Worm (Caenorhabditis elegans) whole organism, mixed stage, embryonic: ENCODE results near the gene irld-6.

Source experiments
- M03D4.4 ChIP-seq: sonication (generic microtip); optimal IDR thresholded peaks from 2 replicates; lab custom pipeline; 2017; ENCODE audit warnings: mild to moderate bottlenecking, missing genetic modification characterization, missing compliant biosample characterization
- bed-3 ChIP-seq: fragments of 200-800 bp; sonication (Bioruptor generic); optimal IDR thresholded peaks from 3 replicates; lab custom pipeline; 2018; ENCODE audit warnings: mild to moderate bottlenecking, missing genetic modification characterization, moderate library complexity, missing compliant biosample characterization
- blmp-1 ChIP-seq: fragments of 150-350 bp; optimal IDR thresholded peaks from 2 replicates; lab custom pipeline; 2014; ENCODE audit warnings: missing biosample characterization, missing genetic modification characterization
- ceh-39 ChIP-seq: fragments of 150-350 bp; optimal IDR thresholded peaks from 2 replicates; lab custom pipeline; 2014; ENCODE audit warnings: missing biosample characterization, missing genetic modification characterization
- ceh-43 ChIP-seq: fragments of 200-800 bp; sonication (Bioruptor generic); optimal IDR thresholded peaks from 2 replicates; lab custom pipeline; 2018; ENCODE audit warnings: mild to moderate bottlenecking, missing genetic modification characterization, moderate library complexity, missing compliant biosample characterization
- ces-1 ChIP-seq: fragments of 150-350 bp; optimal IDR thresholded peaks from 2 replicates; lab custom pipeline; 2014; ENCODE audit warnings: missing biosample characterization, missing genetic modification reagents, missing genetic modification characterization
- cnd-1 ChIP-seq: fragments of 200-800 bp; sonication (Bioruptor generic); optimal IDR thresholded peaks from 2 replicates; lab custom pipeline; 2018; ENCODE audit warnings: mild to moderate bottlenecking, missing genetic modification characterization, missing compliant biosample characterization
- drap-1 ChIP-seq: fragments of 200-800 bp; sonication (Bioruptor generic); optimal IDR thresholded peaks from 3 replicates; lab custom pipeline; 2018; ENCODE audit warnings: mild to moderate bottlenecking, missing genetic modification characterization, missing compliant biosample characterization
- elt-1 ChIP-seq: sonication (generic microtip); optimal IDR thresholded peaks from 2 replicates; lab custom pipeline; 2017; ENCODE audit warnings: missing genetic modification characterization, mild to moderate bottlenecking, missing compliant biosample characterization, antibody characterized with exemption, moderate library complexity, borderline replicate concordance; ENCODE audit not compliant: insufficient read depth
- elt-3 ChIP-seq: fragments of 150-350 bp; optimal IDR thresholded peaks from 2 replicates; lab custom pipeline; 2014; ENCODE audit warnings: missing biosample characterization, missing genetic modification characterization
- flh-1 ChIP-seq: fragments of 200-800 bp; sonication (Bioruptor generic); optimal IDR thresholded peaks from 2 replicates; lab custom pipeline; 2018; ENCODE audit warnings: mild to moderate bottlenecking, missing genetic modification characterization, moderate library complexity, missing compliant biosample characterization
- ham-2 ChIP-seq: fragments of 200-800 bp; sonication (Bioruptor generic); optimal IDR thresholded peaks from 2 replicates; lab custom pipeline; 2018; ENCODE audit warnings: mild to moderate bottlenecking, missing genetic modification characterization, missing compliant biosample characterization
- hlh-1 ChIP-seq: fragments of 150-350 bp; optimal IDR thresholded peaks from 2 replicates; lab custom pipeline; 2014; ENCODE audit warnings: missing biosample characterization, missing genetic modification reagents, missing genetic modification characterization
- lin-13 ChIP-seq: fragments of 150-350 bp; optimal IDR thresholded peaks from 2 replicates; lab custom pipeline; 2014; ENCODE audit warnings: missing biosample characterization, missing genetic modification characterization
- lin-32 ChIP-seq: fragments of 200-800 bp; sonication (Bioruptor generic); optimal IDR thresholded peaks from 2 replicates; lab custom pipeline; 2018; ENCODE audit warnings: mild to moderate bottlenecking, missing genetic modification characterization, missing compliant biosample characterization
- mab-5 ChIP-seq: fragments of 150-350 bp; optimal IDR thresholded peaks from 2 replicates; lab custom pipeline; 2014; ENCODE audit warnings: missing biosample characterization, missing genetic modification characterization
- mep-1 ChIP-seq: fragments of 150-350 bp; optimal IDR thresholded peaks from 2 replicates; lab custom pipeline; 2017; ENCODE audit warnings: missing biosample characterization, missing genetic modification reagents, missing genetic modification characterization, inconsistent platforms
- mls-2 ChIP-seq: sonication (generic microtip); optimal IDR thresholded peaks from 2 replicates; lab custom pipeline; 2016; ENCODE audit warnings: mild to moderate bottlenecking, missing genetic modification characterization, moderate library complexity, missing compliant biosample characterization
- nhr-2 ChIP-seq: fragments of 150-350 bp; optimal IDR thresholded peaks from 2 replicates; lab custom pipeline; 2014; ENCODE audit warnings: missing biosample characterization, missing genetic modification characterization
- nhr-237 ChIP-seq: fragments of 150-350 bp; optimal IDR thresholded peaks from 2 replicates; lab custom pipeline; 2014; ENCODE audit warnings: missing biosample characterization, missing genetic modification characterization
- nhr-28 ChIP-seq: fragments of 150-350 bp; optimal IDR thresholded peaks from 2 replicates; lab custom pipeline; 2014; ENCODE audit warnings: missing biosample characterization, missing genetic modification characterization
- nhr-76 ChIP-seq: sonication (generic microtip); optimal IDR thresholded peaks from 2 replicates; lab custom pipeline; 2017; ENCODE audit warnings: missing biosample characterization, missing genetic modification characterization
- pha-4 ChIP-seq: fragments of 150-350 bp; optimal IDR thresholded peaks from 2 replicates; lab custom pipeline; 2018; ENCODE audit warnings: missing biosample characterization, missing genetic modification reagents, missing genetic modification characterization
- sem-2 ChIP-seq: fragments of 200-800 bp; sonication (Bioruptor generic); optimal IDR thresholded peaks from 2 replicates; lab custom pipeline; 2018; ENCODE audit warnings: mild to moderate bottlenecking, missing genetic modification characterization, missing compliant biosample characterization
- snpc-4 ChIP-seq: fragments of 150-350 bp; optimal IDR thresholded peaks from 2 replicates; lab custom pipeline; 2014; ENCODE audit warnings: missing biosample characterization, missing genetic modification characterization
- sptf-1 ChIP-seq: sonication (generic microtip); optimal IDR thresholded peaks from 2 replicates; lab custom pipeline; 2017; ENCODE audit warnings: mild to moderate bottlenecking, missing genetic modification characterization, moderate library complexity, missing compliant biosample characterization
- tbx-8 ChIP-seq: fragments of 200-800 bp; sonication (Bioruptor generic); optimal IDR thresholded peaks from 2 replicates; lab custom pipeline; 2018; ENCODE audit warnings: mild to moderate bottlenecking, missing genetic modification characterization, moderate library complexity, missing compliant biosample characterization
- unc-120 ChIP-seq: sonication (generic microtip); optimal IDR thresholded peaks from 2 replicates; lab custom pipeline; 2017; ENCODE audit warnings: missing genetic modification characterization, missing compliant biosample characterization; ENCODE audit not compliant: poor library complexity, severe bottlenecking
- unc-39 ChIP-seq: fragments of 150-350 bp; optimal IDR thresholded peaks from 2 replicates; lab custom pipeline; 2014; ENCODE audit warnings: missing biosample characterization, missing genetic modification characterization
- unc-62 ChIP-seq: fragments of 150-350 bp; optimal IDR thresholded peaks from 2 replicates; lab custom pipeline; 2014; ENCODE audit warnings: missing biosample characterization, missing genetic modification reagents, missing genetic modification characterization
- zip-8 ChIP-seq: fragments of 150-350 bp; optimal IDR thresholded peaks from 2 replicates; lab custom pipeline; 2014; ENCODE audit warnings: missing biosample characterization, missing genetic modification characterization
- ztf-11 ChIP-seq: fragments of 150-350 bp; optimal IDR thresholded peaks from 2 replicates; lab custom pipeline; 2014; ENCODE audit warnings: missing biosample characterization, missing genetic modification characterization

Gene irld-6

DNA sequence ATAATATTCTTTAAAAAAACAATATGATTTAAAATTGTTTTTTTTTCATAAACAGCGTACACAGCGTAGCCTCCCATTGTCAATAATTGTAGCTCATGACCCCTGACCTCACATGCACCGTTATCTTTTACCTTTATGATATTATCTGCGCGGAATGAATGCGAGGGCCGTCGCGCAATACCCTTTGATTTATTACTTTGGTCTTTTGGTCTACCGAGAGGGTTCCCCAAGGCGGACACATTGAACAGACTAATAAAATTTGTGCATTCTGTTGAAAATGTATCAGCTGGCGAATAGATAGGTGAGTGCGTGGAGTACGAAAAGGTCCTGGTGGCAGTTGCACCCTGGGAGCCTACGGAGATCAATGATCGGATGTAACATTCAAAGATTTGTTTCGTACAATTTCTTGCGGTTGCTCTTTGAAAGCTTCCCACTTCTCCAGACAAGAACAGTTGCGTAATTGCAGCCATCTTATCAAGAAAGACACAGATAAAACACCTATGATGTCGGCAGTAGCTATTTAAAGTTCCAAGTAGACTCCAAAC is 36.2 kb downstream of the irld-6 start:
- no peak for TF ChIP-seq mep-1 (tag; lab: Kevin White, UChicago)
- peak; percentile 65 for TF ChIP-seq mab-5 (tag; lab: Kevin White, UChicago)
- TF ChIP-seq nhr-2 (tag; lab: Kevin White, UChicago), result peak; percentile 79
- TF ChIP-seq hlh-1, result peak; percentile 98
- peak; percentile 68 for TF ChIP-seq elt-1 (tag; lab: Kevin White, UChicago)
- peak; percentile 82 for TF ChIP-seq unc-62
- no peak for TF ChIP-seq nhr-28 (tag; lab: Kevin White, UChicago)
- TF ChIP-seq ces-1 (GFP tag; lab: Kevin White, UChicago), result peak; percentile 16

DNA sequence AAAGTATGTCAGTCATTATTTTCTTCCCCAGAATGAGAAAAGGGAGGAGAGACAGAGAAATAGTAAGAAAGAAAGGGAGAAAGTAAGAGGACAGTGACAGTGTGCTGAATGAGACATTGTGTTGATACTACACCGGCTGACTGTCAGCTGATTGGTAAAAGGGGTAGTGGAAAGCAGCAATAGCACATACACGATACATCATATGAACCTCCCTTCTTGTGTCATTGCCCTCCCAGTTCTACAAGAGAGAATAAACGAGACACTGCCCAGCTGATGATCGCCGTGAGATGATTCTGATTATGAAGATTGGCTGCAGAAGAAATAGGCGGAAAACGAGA is 36.8 kb downstream of the irld-6 start:
- TF ChIP-seq hlh-1 (peak; percentile 29), ham-2 (peak; percentile 39), snpc-4 (tag; lab: Kevin White, UChicago) (no peak), ceh-43 (GFP tag; lab: Kevin White, UChicago) (no peak)

DNA sequence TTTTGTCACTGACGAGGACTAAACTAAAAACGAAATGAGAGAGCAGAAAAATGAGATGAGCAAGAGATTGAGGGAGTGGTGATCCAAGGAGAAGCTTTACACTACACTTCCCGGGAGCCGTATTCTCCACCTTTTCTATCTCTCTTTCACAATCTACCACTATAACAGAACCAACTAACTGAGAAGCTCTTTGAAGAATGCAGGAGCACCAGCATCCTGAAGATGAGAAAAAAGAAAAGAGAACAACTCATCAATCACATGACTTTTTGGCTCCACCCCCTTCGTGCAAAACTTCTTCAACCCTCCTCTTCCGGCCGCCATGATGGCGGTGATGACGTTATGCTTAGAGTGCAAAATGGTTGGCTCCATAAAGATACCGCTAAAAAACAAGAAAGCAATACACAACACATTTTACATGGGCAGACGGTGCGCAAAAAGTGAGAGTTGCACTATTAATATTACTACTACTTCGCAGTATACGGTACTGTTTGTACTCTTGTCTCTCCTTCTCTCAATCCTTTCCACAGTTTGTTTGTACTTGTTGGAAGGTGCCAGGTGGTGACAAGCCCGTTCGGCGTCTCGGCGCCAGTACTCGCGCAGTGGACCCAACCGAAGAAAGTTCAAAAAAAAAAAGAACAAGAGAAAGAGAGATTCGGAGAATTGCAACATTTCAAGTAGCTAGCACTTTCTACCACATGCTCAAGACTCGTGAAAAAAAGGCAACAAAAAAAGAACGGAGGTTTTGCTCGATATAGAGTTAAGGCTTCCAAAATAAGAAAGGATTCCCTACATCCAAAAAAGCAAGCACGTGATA is 37.4 kb downstream of the irld-6 start:
- TF ChIP-seq unc-120 (tag; lab: Kevin White, UChicago) (peak; percentile 52), nhr-237 (tag; lab: Kevin White, UChicago) (no peak), hlh-1 (peak; percentile 22)

DNA sequence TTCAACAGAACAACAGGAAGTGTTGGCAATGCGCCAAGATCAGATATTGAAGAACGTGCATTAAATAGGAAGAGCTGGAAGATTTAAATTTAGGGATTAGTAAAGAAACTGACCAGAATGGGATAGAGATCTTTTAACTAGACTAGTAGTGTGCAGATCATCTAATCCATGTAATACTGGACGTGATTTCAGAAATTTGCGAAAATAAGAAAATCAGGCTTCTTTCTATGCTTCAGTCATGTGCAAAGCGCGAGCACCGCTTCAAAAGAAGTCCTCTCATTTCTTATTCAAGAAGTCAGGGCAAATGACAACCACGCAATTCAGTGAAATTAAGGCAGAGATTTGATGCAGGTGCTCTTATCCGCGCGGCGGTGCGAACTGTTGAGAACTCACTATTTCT is 38.6 kb downstream of the irld-6 start:
- no peak for TF ChIP-seq elt-3 (tag; lab: Kevin White, UChicago)
- no peak for TF ChIP-seq unc-62
- TF ChIP-seq ces-1 (GFP tag; lab: Kevin White, UChicago), result no peak
- no peak for TF ChIP-seq ztf-11
- no peak for TF ChIP-seq mab-5 (tag; lab: Kevin White, UChicago)
- TF ChIP-seq sptf-1 (tag; lab: Kevin White, UChicago), result no peak
- no peak for TF ChIP-seq nhr-237 (tag; lab: Kevin White, UChicago)
- no peak for TF ChIP-seq unc-120 (tag; lab: Kevin White, UChicago)
- TF ChIP-seq mep-1 (tag; lab: Kevin White, UChicago), result no peak
- TF ChIP-seq blmp-1 (tag; lab: Kevin White, UChicago), result no peak
- no peak for TF ChIP-seq lin-13 (tag; lab: Kevin White, UChicago)
- no peak for TF ChIP-seq tbx-8 (GFP tag; lab: Kevin White, UChicago)
- TF ChIP-seq bed-3 (GFP tag; lab: Kevin White, UChicago), result no peak
- no peak for TF ChIP-seq ham-2
- no peak for TF ChIP-seq nhr-28 (tag; lab: Kevin White, UChicago)
- TF ChIP-seq drap-1 (GFP tag; lab: Kevin White, UChicago), result no peak
- TF ChIP-seq pha-4 (tag; lab: Kevin White, UChicago), result no peak
- TF ChIP-seq elt-1 (tag; lab: Kevin White, UChicago), result no peak
- TF ChIP-seq ceh-39 (tag; lab: Kevin White, UChicago), result no peak
- TF ChIP-seq zip-8, result no peak

DNA sequence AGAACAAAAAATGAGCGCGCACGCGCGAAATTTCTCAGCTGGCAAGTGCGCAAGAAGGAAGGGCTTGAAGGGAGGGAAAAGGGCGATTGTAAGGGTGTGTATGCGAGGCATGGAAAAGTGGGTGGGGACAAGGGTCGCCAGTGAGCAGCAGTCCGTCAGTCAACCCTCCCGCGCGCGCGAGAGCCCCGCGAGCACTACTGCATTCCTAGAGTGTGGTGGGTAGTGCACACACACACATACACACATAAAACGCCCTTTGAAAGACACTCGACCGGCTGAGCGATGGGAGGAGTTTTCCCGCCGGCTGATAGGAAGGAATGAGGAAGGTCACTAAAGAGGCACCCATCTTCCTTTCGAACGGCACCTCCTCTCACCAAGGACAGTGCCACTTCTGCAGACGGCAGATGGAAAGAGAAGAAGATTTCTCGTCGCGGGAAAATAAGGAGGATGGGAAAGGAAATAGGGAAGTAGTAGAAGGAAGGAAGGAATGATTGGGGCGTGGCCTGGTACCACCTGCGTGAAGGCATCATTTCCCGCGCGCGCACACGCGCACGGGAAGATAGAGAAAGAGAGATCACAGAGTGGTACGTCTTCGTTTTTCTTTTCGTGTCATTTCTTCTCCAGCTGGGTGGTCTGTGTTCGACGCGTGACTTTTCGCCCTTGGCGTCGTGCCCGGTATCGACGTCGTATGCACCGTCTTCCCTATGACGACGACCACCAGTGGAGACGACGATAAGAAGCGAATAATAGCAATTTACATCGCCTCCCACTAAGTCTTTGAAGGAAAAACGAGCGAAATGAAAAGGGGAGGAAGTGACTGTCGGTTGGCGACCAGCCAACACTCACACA is 39.5 kb downstream of the irld-6 start:
- TF ChIP-seq cnd-1 (tag; lab: Kevin White, UChicago) (peak; percentile 16), pha-4 (tag; lab: Kevin White, UChicago) (no peak), flh-1 (GFP tag; lab: Kevin White, UChicago) (peak; percentile 20), ham-2 (no peak), drap-1 (GFP tag; lab: Kevin White, UChicago) (peak; percentile 19), mls-2 (tag; lab: Kevin White, UChicago) (peak; percentile 43), unc-120 (tag; lab: Kevin White, UChicago) (peak; percentile 42), zip-8 (no peak), M03D4.4 (peak; percentile 22), lin-32 (GFP tag; lab: Kevin White, UChicago) (no peak), ceh-39 (tag; lab: Kevin White, UChicago) (no peak), ztf-11 (peak; percentile 20), bed-3 (GFP tag; lab: Kevin White, UChicago) (no peak), unc-39 (tag; lab: Kevin White, UChicago) (no peak), sem-2 (GFP tag; lab: Kevin White, UChicago) (peak; percentile 35), unc-62 (no peak), nhr-2 (tag; lab: Kevin White, UChicago) (peak; percentile 89), nhr-237 (tag; lab: Kevin White, UChicago) (no peak), elt-1 (tag; lab: Kevin White, UChicago) (no peak), sptf-1 (tag; lab: Kevin White, UChicago) (peak; percentile 30), nhr-76 (no peak)
